Fruit fly (Drosophila melanogaster) whole organism, embryonic: ENCODE data around the gene Sfp93F.

Experiments used
- Antp ChIP-seq: fragments of 200-800 bp; sonication (Bioruptor generic); optimal IDR thresholded peaks from 3 replicates; lab custom pipeline; 2016; ENCODE audit warnings: missing biosample characterization, missing genetic modification characterization
- B-H1 ChIP-seq: fragments of 200-800 bp; sonication (Bioruptor generic); IDR thresholded peaks from 3 replicates; pipeline ENCODE4 v1.3.6; 2022; ENCODE audit warnings: missing biosample characterization, missing genetic modification characterization
- Bteb2 ChIP-seq: fragments of 200-800 bp; sonication (Bioruptor generic); optimal IDR thresholded peaks from 2 replicates; lab custom pipeline; 2016; ENCODE audit warnings: missing biosample characterization, missing genetic modification characterization
- CG10654 ChIP-seq: fragments of 200-800 bp; sonication (Bioruptor generic); optimal IDR thresholded peaks from 2 replicates; lab custom pipeline; 2016; ENCODE audit warnings: missing biosample characterization, missing genetic modification characterization
- CG10959 ChIP-seq: fragments of 200-800 bp; sonication (Bioruptor generic); IDR thresholded peaks from 2 replicates; pipeline ENCODE4 v1.3.6; 2022; ENCODE audit warnings: missing biosample characterization, missing genetic modification characterization
- CG17802 ChIP-seq: fragments of 200-800 bp; sonication (Bioruptor generic); optimal IDR thresholded peaks from 2 replicates; lab custom pipeline; 2018; ENCODE audit warnings: missing biosample characterization, mild to moderate bottlenecking, missing genetic modification characterization, moderate library complexity
- CG18619 ChIP-seq: fragments of 200-800 bp; sonication (Bioruptor generic); optimal IDR thresholded peaks from 3 replicates; lab custom pipeline; 2017; ENCODE audit warnings: missing biosample characterization, mild to moderate bottlenecking, missing genetic modification characterization
- CG3065 ChIP-seq: fragments of 200-800 bp; sonication (Bioruptor generic); optimal IDR thresholded peaks from 2 replicates; lab custom pipeline; 2016; ENCODE audit warnings: missing biosample characterization, missing genetic modification characterization
- CG34224 ChIP-seq: fragments of 200-800 bp; sonication (Bioruptor generic); IDR thresholded peaks from 3 replicates; pipeline ENCODE4 v1.3.6; 2022; ENCODE audit warnings: missing biosample characterization, missing genetic modification characterization; ENCODE audit not compliant: partially characterized antibody
- CG3726 ChIP-seq: fragments of 200-800 bp; sonication (Bioruptor generic); IDR thresholded peaks from 3 replicates; pipeline ENCODE4, ENCODE4 v1.3.6; 2022; ENCODE audit warnings: missing biosample characterization, missing genetic modification characterization
- CG4328 ChIP-seq: fragments of 200-800 bp; sonication (Bioruptor generic); optimal IDR thresholded peaks from 3 replicates; lab custom pipeline; 2017; ENCODE audit warnings: missing biosample characterization, missing genetic modification reagents, missing genetic modification characterization
- CG4617 ChIP-seq: fragments of 200-800 bp; sonication (Bioruptor generic); optimal IDR thresholded peaks from 3 replicates; lab custom pipeline; 2016; ENCODE audit warnings: missing biosample characterization, missing genetic modification characterization, borderline replicate concordance
- CG6765 ChIP-seq: fragments of 200-800 bp; sonication (Bioruptor generic); optimal IDR thresholded peaks from 3 replicates; lab custom pipeline; 2017; ENCODE audit warnings: missing biosample characterization, mild to moderate bottlenecking, missing genetic modification characterization
- CG7556 ChIP-seq: fragments of 200-800 bp; sonication (Bioruptor generic); optimal IDR thresholded peaks from 2 replicates; lab custom pipeline; 2017; ENCODE audit warnings: missing biosample characterization, mild to moderate bottlenecking, missing genetic modification characterization
- CG7745 ChIP-seq: fragments of 200-800 bp; sonication (Bioruptor generic); optimal IDR thresholded peaks from 2 replicates; lab custom pipeline; 2018; ENCODE audit warnings: missing biosample characterization, mild to moderate bottlenecking, missing genetic modification characterization, moderate library complexity
- CG7839 ChIP-seq: fragments of 200-800 bp; sonication (Bioruptor generic); optimal IDR thresholded peaks from 3 replicates; lab custom pipeline; 2018; ENCODE audit warnings: missing biosample characterization, mild to moderate bottlenecking, missing genetic modification characterization, moderate library complexity
- CG7963 ChIP-seq: fragments of 200-800 bp; sonication (Bioruptor generic); IDR thresholded peaks from 3 replicates; pipeline ENCODE4 v1.3.6; 2022; ENCODE audit warnings: missing biosample characterization, missing genetic modification characterization; ENCODE audit not compliant: partially characterized antibody
- CG9215 ChIP-seq: fragments of 200-800 bp; sonication (Bioruptor generic); IDR thresholded peaks from 2 replicates; pipeline ENCODE4 v1.3.6; 2022; ENCODE audit warnings: missing biosample characterization, missing genetic modification characterization
- CG9797 ChIP-seq: fragments of 200-800 bp; sonication (Bioruptor generic); optimal IDR thresholded peaks from 3 replicates; lab custom pipeline; 2018; ENCODE audit warnings: missing biosample characterization, mild to moderate bottlenecking, missing genetic modification characterization
- Dbx ChIP-seq: fragments of 200-800 bp; sonication (Bioruptor generic); IDR thresholded peaks from 3 replicates; pipeline ENCODE4 v1.3.6; 2022; ENCODE audit warnings: missing biosample characterization, missing genetic modification characterization
- Drgx ChIP-seq: fragments of 200-800 bp; sonication (Bioruptor generic); IDR thresholded peaks from 2 replicates; pipeline ENCODE4 v1.3.6; 2022; ENCODE audit warnings: missing biosample characterization, missing genetic modification characterization
- Elba2 ChIP-seq: fragments of 200-800 bp; sonication (Bioruptor generic); optimal IDR thresholded peaks from 3 replicates; lab custom pipeline; 2016; ENCODE audit warnings: missing biosample characterization, missing genetic modification characterization
- HHEX ChIP-seq: fragments of 200-800 bp; sonication (Bioruptor generic); optimal IDR thresholded peaks from 3 replicates; lab custom pipeline; 2017; ENCODE audit warnings: missing biosample characterization, mild to moderate bottlenecking, missing genetic modification characterization, missing genetic modification reagents
- HLH3B ChIP-seq: fragments of 200-800 bp; sonication (Bioruptor generic); IDR thresholded peaks from 2 replicates; pipeline ENCODE4 v1.3.6; 2022; ENCODE audit warnings: missing biosample characterization, missing genetic modification characterization
- HmgZ ChIP-seq: fragments of 200-800 bp; sonication (Bioruptor generic); optimal IDR thresholded peaks from 2 replicates; lab custom pipeline; 2018; ENCODE audit warnings: missing biosample characterization, mild to moderate bottlenecking, missing genetic modification characterization
- Hr78 ChIP-seq, 2 experiments: fragments of 200-800 bp in 1 of 2; fragments of >200 bp in 1 of 2; sonication (Bioruptor generic) in 1 of 2; optimal IDR thresholded peaks; 2 replicates each; lab custom pipeline; 2017 to 2019; ENCODE audit warnings: missing biosample characterization in 2 of 2, missing genetic modification characterization in 2 of 2, mild to moderate bottlenecking in 1 of 2, moderate library complexity in 1 of 2
- NC2α ChIP-seq: fragments of 200-800 bp; sonication (Bioruptor generic); optimal IDR thresholded peaks from 2 replicates; lab custom pipeline; 2016; ENCODE audit warnings: missing biosample characterization, missing genetic modification characterization
- Nf-YA ChIP-seq: fragments of 200-800 bp; sonication (Bioruptor generic); IDR thresholded peaks from 2 replicates; pipeline ENCODE4 v1.3.6; 2022; ENCODE audit warnings: missing biosample characterization, missing genetic modification characterization
- Oaz ChIP-seq: fragments of 200-800 bp; sonication (Bioruptor generic); IDR thresholded peaks from 2 replicates; pipeline ENCODE4 v1.3.6; 2022; ENCODE audit warnings: missing biosample characterization, missing genetic modification characterization
- Opbp ChIP-seq: fragments of 200-800 bp; sonication (Bioruptor generic); IDR thresholded peaks from 3 replicates; pipeline ENCODE4 v1.3.6; 2022; ENCODE audit warnings: missing biosample characterization, missing genetic modification characterization; ENCODE audit not compliant: partially characterized antibody
- Sox102F ChIP-seq: fragments of 200-800 bp; sonication (Bioruptor generic); optimal IDR thresholded peaks from 2 replicates; lab custom pipeline; 2018; ENCODE audit warnings: missing biosample characterization, mild to moderate bottlenecking, missing genetic modification characterization, moderate library complexity
- Sry-δ ChIP-seq: fragments of 200-800 bp; sonication (Bioruptor generic); optimal IDR thresholded peaks from 2 replicates; lab custom pipeline; 2016; ENCODE audit warnings: missing biosample characterization, missing genetic modification characterization
- Tbp ChIP-seq: fragments of >200 bp; optimal IDR thresholded peaks from 2 replicates; lab custom pipeline; 2018; ENCODE audit warnings: missing biosample characterization, missing genetic modification characterization
- ap ChIP-seq: fragments of 200-800 bp; sonication (Bioruptor generic); IDR thresholded peaks from 2 replicates; pipeline ENCODE4 v1.3.6; 2022; ENCODE audit warnings: missing biosample characterization, missing genetic modification characterization
- ara ChIP-seq: fragments of 200-800 bp; sonication (Bioruptor generic); IDR thresholded peaks from 2 replicates; pipeline ENCODE4 v1.3.6; 2022; ENCODE audit warnings: missing biosample characterization, missing genetic modification characterization
- ash1 ChIP-seq: fragments of 200-800 bp; sonication (Bioruptor generic); optimal IDR thresholded peaks from 2 replicates; lab custom pipeline; 2018; ENCODE audit warnings: missing biosample characterization, mild to moderate bottlenecking, missing genetic modification characterization
- bcd ChIP-seq: fragments of 200-800 bp; sonication (Bioruptor generic); optimal IDR thresholded peaks from 2 replicates; lab custom pipeline; 2017; ENCODE audit warnings: missing biosample characterization, mild to moderate bottlenecking, missing genetic modification characterization
- disco-r ChIP-seq: fragments of 200-800 bp; sonication (Bioruptor generic); optimal IDR thresholded peaks from 2 replicates; lab custom pipeline; 2016; ENCODE audit warnings: missing biosample characterization, missing genetic modification characterization
- fd102C ChIP-seq: fragments of 200-800 bp; sonication (Bioruptor generic); optimal IDR thresholded peaks from 2 replicates; lab custom pipeline; 2018; ENCODE audit warnings: missing biosample characterization, mild to moderate bottlenecking, missing genetic modification characterization, moderate library complexity
- gce ChIP-seq: fragments of 200-800 bp; sonication (Bioruptor generic); IDR thresholded peaks from 3 replicates; pipeline ENCODE4 v1.3.6; 2022; ENCODE audit warnings: missing biosample characterization, missing genetic modification characterization
- gfzf ChIP-seq: fragments of 200-800 bp; sonication (Bioruptor generic); optimal IDR thresholded peaks from 2 replicates; lab custom pipeline; 2016; ENCODE audit warnings: missing biosample characterization, mild to moderate bottlenecking, missing genetic modification characterization, moderate library complexity
- gsb-n ChIP-seq: fragments of 200-800 bp; sonication (Bioruptor generic); optimal IDR thresholded peaks from 3 replicates; lab custom pipeline; 2018; ENCODE audit warnings: missing biosample characterization, mild to moderate bottlenecking, missing genetic modification characterization
- gt ChIP-seq: fragments of 200-800 bp; sonication (Bioruptor generic); IDR thresholded peaks from 2 replicates; pipeline ENCODE4 v1.3.6; 2022; ENCODE audit warnings: missing biosample characterization, missing genetic modification characterization
- lilli ChIP-seq: fragments of 200-800 bp; sonication (Bioruptor generic); optimal IDR thresholded peaks from 3 replicates; lab custom pipeline; 2016; ENCODE audit warnings: missing biosample characterization, missing genetic modification characterization
- peb ChIP-seq: fragments of 200-800 bp; sonication (Bioruptor generic); IDR thresholded peaks from 2 replicates; pipeline ENCODE4 v1.3.6; 2022; ENCODE audit warnings: missing biosample characterization, missing genetic modification characterization
- pnt ChIP-seq: fragments of 200-800 bp; sonication (Bioruptor generic); optimal IDR thresholded peaks from 3 replicates; lab custom pipeline; 2016; ENCODE audit warnings: missing biosample characterization, missing genetic modification characterization
- sim ChIP-seq: fragments of 200-800 bp; sonication (Bioruptor generic); IDR thresholded peaks from 2 replicates; pipeline ENCODE4 v1.3.6; 2022; ENCODE audit warnings: missing biosample characterization, missing genetic modification characterization
- trem ChIP-seq: fragments of 200-800 bp; optimal IDR thresholded peaks from 3 replicates; lab custom pipeline; 2019; ENCODE audit warnings: missing biosample characterization, mild to moderate bottlenecking, missing genetic modification characterization, moderate library complexity
- unc-4 ChIP-seq: fragments of 200-800 bp; sonication (Bioruptor generic); IDR thresholded peaks from 2 replicates; pipeline ENCODE4 v1.3.6; 2022; ENCODE audit warnings: missing biosample characterization, missing genetic modification characterization; ENCODE audit not compliant: partially characterized antibody
- vfl ChIP-seq: fragments of 200-800 bp; sonication (Bioruptor generic); optimal IDR thresholded peaks from 2 replicates; lab custom pipeline; 2016; ENCODE audit warnings: missing biosample characterization, missing genetic modification characterization
- zfh2 ChIP-seq: fragments of 200-800 bp; sonication (Bioruptor generic); optimal IDR thresholded peaks from 2 replicates; lab custom pipeline; 2016; ENCODE audit warnings: missing biosample characterization, missing genetic modification characterization

The Sfp93F gene

dm6 chr3R:21781448-21781847, 45.4 kb upstream of the Sfp93F start (continued):
- TF ChIP-seq vfl (GFP tag; lab: Kevin White, UChicago), result no peak
- 0 out of 2 replicates have a peak, but pooled peaks have one; percentile 22 for TF ChIP-seq ara (GFP tag; lab: Robert Waterston, UW)
- peak; percentile 1 for TF ChIP-seq trem (tag; lab: Kevin White, UChicago)
- TF ChIP-seq CG17802 (tag; lab: Kevin White, UChicago), result peak; percentile 14
- no peak for TF ChIP-seq CG7963 (GFP tag; lab: Robert Waterston, UW)
- TF ChIP-seq pnt (GFP tag; lab: Kevin White, UChicago), result peak; percentile 49
- no peak for TF ChIP-seq Opbp (GFP tag; lab: Robert Waterston, UW)
- TF ChIP-seq gfzf (GFP tag; lab: Kevin White, UChicago), result no peak
- TF ChIP-seq CG7745, result no peak
- peak; percentile 54 for TF ChIP-seq Antp
- peak; percentile 79 for TF ChIP-seq CG7839 (tag; lab: Kevin White, UChicago)
- peak; percentile 30 for TF ChIP-seq gsb-n (tag; lab: Kevin White, UChicago)
- peak; percentile 62 for TF ChIP-seq Sox102F (GFP tag; lab: Kevin White, UChicago)
- TF ChIP-seq CG34224 (GFP tag; lab: Robert Waterston, UW), result no peak
- TF ChIP-seq lilli (GFP tag; lab: Kevin White, UChicago), result peak; percentile 57
- TF ChIP-seq zfh2 (GFP tag; lab: Kevin White, UChicago), result peak; percentile 18
- TF ChIP-seq Elba2 (GFP tag; lab: Kevin White, UChicago), result no peak
- TF ChIP-seq Dbx (GFP tag; lab: Robert Waterston, UW), result no peak
- no peak for TF ChIP-seq Hr78 (GFP tag; optimal IDR thresholded peaks at IDR 0.05; lab: Kevin White, UChicago)
- no peak for TF ChIP-seq disco-r (GFP tag; lab: Kevin White, UChicago)
- peak; percentile 48 for TF ChIP-seq CG18619
- TF ChIP-seq gt, result no peak
- TF ChIP-seq Drgx, result peak; percentile 78
- no peak for TF ChIP-seq CG3726 (GFP tag; lab: Robert Waterston, UW)
- 0 out of 2 replicates have a peak, but pooled peaks have one; percentile 34 for TF ChIP-seq CG10959
- no peak for TF ChIP-seq gce
- peak; percentile 55 for TF ChIP-seq CG10654
- TF ChIP-seq Oaz (GFP tag; lab: Robert Waterston, UW), result no peak; the same call in 1 of the 2 replicates
- TF ChIP-seq HHEX (GFP tag; lab: Kevin White, UChicago), result peak; percentile 59
- no peak for TF ChIP-seq CG4617
- no peak for TF ChIP-seq CG3065
- TF ChIP-seq CG9215 (GFP tag; lab: Robert Waterston, UW), result peak; percentile 52; the same call in 1 of the 2 replicates
- TF ChIP-seq B-H1 (GFP tag; lab: Robert Waterston, UW), result peak; percentile 71
- no peak for TF ChIP-seq ap (GFP tag; lab: Robert Waterston, UW)
- TF ChIP-seq HmgZ (tag; lab: Kevin White, UChicago), result peak; percentile 23
- TF ChIP-seq unc-4, result no peak
- TF ChIP-seq Sry-δ, result peak; percentile 18
- peak; percentile 57 for TF ChIP-seq HLH3B
- TF ChIP-seq bcd, result peak; percentile 74
- TF ChIP-seq Tbp (GFP tag; lab: Kevin White, UChicago), result no peak
- no peak for TF ChIP-seq ash1 (GFP tag; lab: Kevin White, UChicago)
- no peak for TF ChIP-seq CG6765 (GFP tag; lab: Kevin White, UChicago)
- TF ChIP-seq CG4328 (GFP tag; lab: Kevin White, UChicago), result peak; percentile 10
- TF ChIP-seq NC2α (GFP tag; lab: Kevin White, UChicago), result no peak
- peak; percentile 62 for TF ChIP-seq Bteb2 (GFP tag; lab: Kevin White, UChicago)
- no peak for TF ChIP-seq sim (GFP tag; lab: Robert Waterston, UW)
- peak; percentile 60 for TF ChIP-seq CG7556
- TF ChIP-seq fd102C (GFP tag; lab: Kevin White, UChicago), result no peak
- 0 out of 2 replicates have a peak, but pooled peaks have one; percentile 34 for TF ChIP-seq peb
- TF ChIP-seq CG9797, result no peak
- TF ChIP-seq Nf-YA (GFP tag; lab: Robert Waterston, UW), result 0 out of 2 replicates have a peak, but pooled peaks have one; percentile 43
